Worm (Caenorhabditis elegans) whole organism, L1 larva: ENCODE measurements around the gene T16G12.6.

Experiments used
- ama-1 ChIP-seq: fragments of 150-350 bp; optimal IDR thresholded peaks from 2 replicates; lab custom pipeline; 2014
- ceh-82 ChIP-seq, 3 experiments: fragments of 150-350 bp in 1 of 3; sonication (generic microtip) in 2 of 3; optimal IDR thresholded peaks; 2 replicates each; lab custom pipeline; 2014 to 2017; ENCODE audit warnings: missing biosample characterization in 3 of 3, missing genetic modification characterization in 3 of 3
- efl-1 ChIP-seq, 4 experiments: fragments of 150-350 bp; optimal IDR thresholded peaks in 3 of 4; peaks in 1 of 4; 1 replicate in 1 of 4; 2 replicates in 3 of 4; lab custom pipeline; 2014; ENCODE audit warnings: missing biosample characterization in 2 of 4, missing genetic modification characterization in 2 of 4, missing genetic modification reagents in 2 of 4
- elt-2 ChIP-seq: sonication (generic microtip); optimal IDR thresholded peaks from 2 replicates; lab custom pipeline; 2016; ENCODE audit warnings: missing genetic modification characterization, mild to moderate bottlenecking, inconsistent platforms, missing compliant biosample characterization, missing genetic modification reagents
- fkh-8 ChIP-seq: sonication (generic microtip); optimal IDR thresholded peaks from 2 replicates; lab custom pipeline; 2016; ENCODE audit warnings: mild to moderate bottlenecking, missing genetic modification characterization, missing compliant biosample characterization
- mab-9 ChIP-seq: fragments of 200-800 bp; sonication (Bioruptor generic); IDR thresholded peaks from 2 replicates; pipeline ENCODE4 v1.3.6; 2022; ENCODE audit warnings: missing genetic modification reagents, missing genetic modification characterization, missing compliant biosample characterization
- nhr-12 ChIP-seq: sonication (generic microtip); optimal IDR thresholded peaks from 2 replicates; lab custom pipeline; 2017; ENCODE audit warnings: missing biosample characterization, missing genetic modification characterization
- nhr-19 ChIP-seq: fragments of 200-800 bp; sonication (Bioruptor generic); conservative IDR thresholded peaks from 2 replicates; pipeline ENCODE4 v1.3.6; 2022; ENCODE audit warnings: missing genetic modification characterization, missing compliant biosample characterization
- nhr-28 ChIP-seq: fragments of 150-350 bp; optimal IDR thresholded peaks from 2 replicates; lab custom pipeline; 2014; ENCODE audit warnings: missing biosample characterization, missing genetic modification characterization
- nhr-47 ChIP-seq: sonication (generic microtip); optimal IDR thresholded peaks from 2 replicates; lab custom pipeline; 2016; ENCODE audit warnings: mild to moderate bottlenecking, missing genetic modification characterization, moderate library complexity, missing compliant biosample characterization
- nhr-71 ChIP-seq: sonication (generic microtip); optimal IDR thresholded peaks from 2 replicates; lab custom pipeline; 2016; ENCODE audit warnings: mild to moderate bottlenecking, missing genetic modification characterization, moderate library complexity, missing compliant biosample characterization
- pqm-1 ChIP-seq: sonication (generic microtip); optimal IDR thresholded peaks from 3 replicates; lab custom pipeline; 2017; ENCODE audit warnings: missing biosample characterization, missing genetic modification characterization
- unc-130 ChIP-seq: fragments of 150-350 bp; optimal IDR thresholded peaks from 2 replicates; lab custom pipeline; 2017; ENCODE audit warnings: missing biosample characterization, missing genetic modification characterization, inconsistent platforms
- unc-86 ChIP-seq: sonication (generic microtip); optimal IDR thresholded peaks from 2 replicates; lab custom pipeline; 2016; ENCODE audit warnings: missing genetic modification characterization, missing compliant biosample characterization

DNA sequence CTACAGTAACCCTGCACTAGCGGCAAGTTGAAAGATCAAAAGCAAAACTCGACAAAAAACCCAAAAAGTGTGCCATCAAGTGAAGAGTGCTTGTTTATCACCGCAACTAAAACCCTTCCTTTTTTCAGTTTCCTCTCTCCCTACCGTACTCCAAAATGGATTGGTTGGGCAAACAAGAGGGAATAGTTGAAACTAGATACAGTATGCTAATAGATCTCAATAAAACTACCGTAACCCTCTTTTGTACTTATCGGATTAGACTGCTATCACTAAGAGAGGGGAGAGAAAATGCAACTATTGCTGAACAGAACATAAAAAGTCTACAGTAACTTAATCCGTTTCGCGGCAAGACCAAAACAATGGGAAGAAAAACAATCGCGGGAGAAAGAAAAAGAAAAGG is 26.0 kb downstream of the T16G12.6 start:
- TF ChIP-seq ama-1 (lab: Kevin White, UChicago) (no peak), nhr-71 (tag; lab: Kevin White, UChicago) (no peak), pqm-1 (tag; lab: Kevin White, UChicago) (no peak), efl-1 (optimal IDR thresholded peaks at IDR 0.05; lab: Kevin White, UChicago) (no peak), efl-1 (GFP tag; optimal IDR thresholded peaks at IDR 0.05 in 1 of 2; lab: Kevin White, UChicago) (no peak), mab-9 (GFP tag; lab: Robert Waterston, UW) (no peak), fkh-8 (tag; lab: Kevin White, UChicago) (no peak), nhr-19 (GFP tag; lab: Robert Waterston, UW) (no peak), nhr-47 (tag; lab: Kevin White, UChicago) (no peak), unc-130 (no peak), ceh-82 (tag; optimal IDR thresholded peaks at IDR 0.05; lab: Kevin White, UChicago) (no peak), unc-86 (no peak), nhr-28 (tag; lab: Kevin White, UChicago) (no peak), nhr-12 (no peak), elt-2 (tag; lab: Kevin White, UChicago) (no peak)
